Fruit fly (Drosophila melanogaster) whole organism, embryonic: Measurements from ENCODE around the gene janA.

Source experiments
- Bteb2 ChIP-seq: fragments of 200-800 bp; sonication (Bioruptor generic); optimal IDR thresholded peaks from 2 replicates; lab custom pipeline; 2016; ENCODE audit warnings: missing biosample characterization, missing genetic modification characterization
- CG10267 ChIP-seq: fragments of 200-800 bp; sonication (Bioruptor generic); optimal IDR thresholded peaks from 2 replicates; lab custom pipeline; 2018; ENCODE audit warnings: missing biosample characterization, mild to moderate bottlenecking, missing genetic modification characterization, moderate library complexity
- CG10959 ChIP-seq: fragments of 200-800 bp; sonication (Bioruptor generic); IDR thresholded peaks from 2 replicates; pipeline ENCODE4 v1.3.6; 2022; ENCODE audit warnings: missing biosample characterization, missing genetic modification characterization
- CG12659 ChIP-seq: fragments of 200-800 bp; sonication (Bioruptor generic); optimal IDR thresholded peaks from 3 replicates; lab custom pipeline; 2017; ENCODE audit warnings: mild to moderate bottlenecking, missing biosample characterization, missing genetic modification reagents, missing genetic modification characterization
- CG15011 ChIP-seq: fragments of 200-800 bp; sonication (Bioruptor generic); optimal IDR thresholded peaks from 3 replicates; lab custom pipeline; 2018; ENCODE audit warnings: missing biosample characterization, mild to moderate bottlenecking, missing genetic modification characterization
- CG17186 ChIP-seq: fragments of 200-800 bp; sonication (Bioruptor generic); optimal IDR thresholded peaks from 3 replicates; lab custom pipeline; 2017; ENCODE audit warnings: missing biosample characterization, missing genetic modification reagents, missing genetic modification characterization
- CG2678 ChIP-seq: fragments of 200-800 bp; sonication (Bioruptor generic); optimal IDR thresholded peaks from 3 replicates; lab custom pipeline; 2019; ENCODE audit warnings: missing biosample characterization, mild to moderate bottlenecking, missing genetic modification characterization, moderate library complexity
- CG31388 ChIP-seq: fragments of 200-800 bp; sonication (Bioruptor generic); optimal IDR thresholded peaks from 2 replicates; lab custom pipeline; 2016; ENCODE audit warnings: missing biosample characterization, missing genetic modification characterization
- CG33213 ChIP-seq: fragments of 200-800 bp; sonication (Bioruptor generic); optimal IDR thresholded peaks from 3 replicates; lab custom pipeline; 2016; ENCODE audit warnings: missing biosample characterization, missing genetic modification characterization
- CG34224 ChIP-seq: fragments of 200-800 bp; sonication (Bioruptor generic); IDR thresholded peaks from 3 replicates; pipeline ENCODE4 v1.3.6; 2022; ENCODE audit warnings: missing biosample characterization, missing genetic modification characterization; ENCODE audit not compliant: partially characterized antibody
- CG3995 ChIP-seq: fragments of 200-800 bp; sonication (Bioruptor generic); optimal IDR thresholded peaks from 3 replicates; lab custom pipeline; 2016; ENCODE audit warnings: missing biosample characterization, missing genetic modification characterization
- CG9215 ChIP-seq: fragments of 200-800 bp; sonication (Bioruptor generic); IDR thresholded peaks from 2 replicates; pipeline ENCODE4 v1.3.6; 2022; ENCODE audit warnings: missing biosample characterization, missing genetic modification characterization
- CG9817 ChIP-seq: fragments of 200-800 bp; sonication (Bioruptor generic); optimal IDR thresholded peaks from 2 replicates; lab custom pipeline; 2018; ENCODE audit warnings: missing biosample characterization, mild to moderate bottlenecking, missing genetic modification characterization, moderate library complexity
- CkIIα-i1 ChIP-seq: fragments of 200-800 bp; sonication (Bioruptor generic); IDR thresholded peaks from 2 replicates; pipeline ENCODE4 v1.3.6; 2022; ENCODE audit warnings: missing biosample characterization, missing genetic modification characterization
- D19B ChIP-seq: fragments of 200-800 bp; sonication (Bioruptor generic); optimal IDR thresholded peaks from 2 replicates; lab custom pipeline; 2017; ENCODE audit warnings: missing biosample characterization, mild to moderate bottlenecking, missing genetic modification characterization
- Dip2 ChIP-seq: fragments of 200-800 bp; sonication (Bioruptor generic); IDR thresholded peaks from 2 replicates; pipeline ENCODE4 v1.3.6; 2022; ENCODE audit warnings: missing biosample characterization, missing genetic modification characterization
- Dip3 ChIP-seq: fragments of 200-800 bp; sonication (Bioruptor generic); optimal IDR thresholded peaks from 3 replicates; lab custom pipeline; 2016; ENCODE audit warnings: missing biosample characterization, missing genetic modification characterization
- Doc2 ChIP-seq: fragments of 200-800 bp; sonication (Bioruptor generic); IDR thresholded peaks from 2 replicates; pipeline ENCODE4 v1.3.6; 2022; ENCODE audit warnings: missing biosample characterization, missing genetic modification characterization
- Fer1 ChIP-seq: fragments of 200-800 bp; sonication (Bioruptor generic); optimal IDR thresholded peaks from 2 replicates; lab custom pipeline; 2017; ENCODE audit warnings: missing biosample characterization, mild to moderate bottlenecking, missing genetic modification characterization
- H2.0 ChIP-seq: fragments of 200-800 bp; sonication (Bioruptor generic); IDR thresholded peaks from 2 replicates; pipeline ENCODE4 v1.3.6; 2022; ENCODE audit warnings: missing biosample characterization, missing genetic modification characterization
- HmgD ChIP-seq: fragments of 200-800 bp; sonication (Bioruptor generic); optimal IDR thresholded peaks from 3 replicates; lab custom pipeline; 2016; ENCODE audit warnings: missing biosample characterization, missing genetic modification characterization
- Hr51 ChIP-seq, 2 experiments: fragments of 200-800 bp; sonication (Bioruptor generic); optimal IDR thresholded peaks; 2 replicates in 1 of 2; 3 replicates in 1 of 2; lab custom pipeline; 2016 to 2018; ENCODE audit warnings: missing biosample characterization in 2 of 2, missing genetic modification characterization in 2 of 2, mild to moderate bottlenecking in 1 of 2, moderate library complexity in 1 of 2
- Kr ChIP-seq: fragments of 200-800 bp; sonication (Bioruptor generic); optimal IDR thresholded peaks from 2 replicates; lab custom pipeline; 2017; ENCODE audit warnings: missing biosample characterization, mild to moderate bottlenecking, missing genetic modification characterization
- NC2α ChIP-seq: fragments of 200-800 bp; sonication (Bioruptor generic); optimal IDR thresholded peaks from 2 replicates; lab custom pipeline; 2016; ENCODE audit warnings: missing biosample characterization, missing genetic modification characterization
- Nf-YA ChIP-seq: fragments of 200-800 bp; sonication (Bioruptor generic); IDR thresholded peaks from 2 replicates; pipeline ENCODE4 v1.3.6; 2022; ENCODE audit warnings: missing biosample characterization, missing genetic modification characterization
- Scr ChIP-seq: fragments of 200-800 bp; sonication (Bioruptor generic); IDR thresholded peaks from 2 replicates; pipeline ENCODE4 v1.3.6; 2022; ENCODE audit warnings: missing biosample characterization, missing genetic modification characterization; ENCODE audit not compliant: partially characterized antibody
- Sox100B ChIP-seq: fragments of 200-800 bp; sonication (Bioruptor generic); optimal IDR thresholded peaks from 3 replicates; lab custom pipeline; 2018; ENCODE audit warnings: missing biosample characterization, mild to moderate bottlenecking, missing genetic modification characterization
- Sry-β ChIP-seq: fragments of 200-800 bp; sonication (Bioruptor generic); optimal IDR thresholded peaks from 2 replicates; lab custom pipeline; 2018; ENCODE audit warnings: missing biosample characterization, mild to moderate bottlenecking, missing genetic modification characterization, moderate library complexity
- TFAM ChIP-seq: fragments of 200-800 bp; sonication (Bioruptor generic); optimal IDR thresholded peaks from 2 replicates; lab custom pipeline; 2017; ENCODE audit warnings: missing biosample characterization, missing genetic modification characterization, inconsistent platforms
- ac ChIP-seq: fragments of 200-800 bp; sonication (Bioruptor generic); optimal IDR thresholded peaks from 3 replicates; lab custom pipeline; 2017; ENCODE audit warnings: missing biosample characterization, mild to moderate bottlenecking, missing genetic modification characterization
- ap ChIP-seq: fragments of 200-800 bp; sonication (Bioruptor generic); IDR thresholded peaks from 2 replicates; pipeline ENCODE4 v1.3.6; 2022; ENCODE audit warnings: missing biosample characterization, missing genetic modification characterization
- ara ChIP-seq: fragments of 200-800 bp; sonication (Bioruptor generic); IDR thresholded peaks from 2 replicates; pipeline ENCODE4 v1.3.6; 2022; ENCODE audit warnings: missing biosample characterization, missing genetic modification characterization
- chif ChIP-seq, 2 experiments: fragments of 200-800 bp; sonication (Bioruptor generic); optimal IDR thresholded peaks; 3 replicates each; lab custom pipeline; 2016; ENCODE audit warnings: missing biosample characterization in 2 of 2, missing genetic modification characterization in 2 of 2
- eve ChIP-seq, 2 experiments: fragments of >200 bp; optimal IDR thresholded peaks; 2 replicates each; lab custom pipeline; 2017; ENCODE audit warnings: missing biosample characterization in 2 of 2, missing genetic modification characterization in 2 of 2
- fd96Cb ChIP-seq: fragments of 200-800 bp; sonication (Bioruptor generic); optimal IDR thresholded peaks from 2 replicates; lab custom pipeline; 2018; ENCODE audit warnings: missing biosample characterization, mild to moderate bottlenecking, missing genetic modification characterization, moderate library complexity
- onecut ChIP-seq: fragments of 200-800 bp; sonication (Bioruptor generic); IDR thresholded peaks from 2 replicates; pipeline ENCODE4 v1.3.6; 2022; ENCODE audit warnings: missing biosample characterization, missing genetic modification characterization
- otp ChIP-seq: fragments of 200-800 bp; sonication (Bioruptor generic); IDR thresholded peaks from 3 replicates; pipeline ENCODE4, ENCODE4 v1.3.6; 2022; ENCODE audit warnings: missing biosample characterization, missing genetic modification characterization
- pb ChIP-seq: fragments of 200-800 bp; sonication (Bioruptor generic); optimal IDR thresholded peaks from 3 replicates; lab custom pipeline; 2016; ENCODE audit warnings: missing biosample characterization, missing genetic modification characterization
- phol ChIP-seq: fragments of 200-800 bp; sonication (Bioruptor generic); optimal IDR thresholded peaks from 3 replicates; lab custom pipeline; 2018; ENCODE audit warnings: missing biosample characterization, mild to moderate bottlenecking, missing genetic modification characterization, moderate library complexity
- pros ChIP-seq: fragments of 200-800 bp; sonication (Bioruptor generic); optimal IDR thresholded peaks from 3 replicates; lab custom pipeline; 2019; ENCODE audit warnings: missing biosample characterization, mild to moderate bottlenecking, missing genetic modification characterization, moderate library complexity
- pzg ChIP-seq: fragments of 200-800 bp; sonication (Bioruptor generic); optimal IDR thresholded peaks from 3 replicates; lab custom pipeline; 2018; ENCODE audit warnings: missing biosample characterization, mild to moderate bottlenecking, missing genetic modification characterization, moderate library complexity
- rib ChIP-seq: fragments of 200-800 bp; sonication (Bioruptor generic); IDR thresholded peaks from 2 replicates; pipeline ENCODE4 v1.3.6; 2022; ENCODE audit warnings: missing biosample characterization, missing genetic modification characterization
- row ChIP-seq: fragments of 200-800 bp; sonication (Bioruptor generic); IDR thresholded peaks from 3 replicates; pipeline ENCODE4 v1.3.6; 2022; ENCODE audit warnings: missing biosample characterization, missing genetic modification characterization
- run ChIP-seq: fragments of 200-800 bp; sonication (Bioruptor generic); optimal IDR thresholded peaks from 3 replicates; lab custom pipeline; 2018; ENCODE audit warnings: missing biosample characterization, mild to moderate bottlenecking, missing genetic modification characterization
- sna ChIP-seq: fragments of 200-800 bp; sonication (Bioruptor generic); IDR thresholded peaks from 2 replicates; pipeline ENCODE4 v1.3.6; 2022; ENCODE audit warnings: missing biosample characterization, missing genetic modification characterization; ENCODE audit not compliant: partially characterized antibody
- tll ChIP-seq, 2 experiments: fragments of 200-800 bp in 1 of 2; fragments of >200 bp in 1 of 2; sonication (Bioruptor generic) in 1 of 2; optimal IDR thresholded peaks; 2 replicates each; lab custom pipeline; 2017 to 2019; ENCODE audit warnings: missing biosample characterization in 2 of 2, missing genetic modification characterization in 2 of 2, mild to moderate bottlenecking in 1 of 2, moderate library complexity in 1 of 2
- trem ChIP-seq: fragments of 200-800 bp; optimal IDR thresholded peaks from 3 replicates; lab custom pipeline; 2019; ENCODE audit warnings: missing biosample characterization, mild to moderate bottlenecking, missing genetic modification characterization, moderate library complexity
- trh ChIP-seq: fragments of 200-800 bp; sonication (Bioruptor generic); optimal IDR thresholded peaks from 2 replicates; lab custom pipeline; 2016; ENCODE audit warnings: missing biosample characterization, missing genetic modification characterization
- zen2 ChIP-seq: fragments of 200-800 bp; sonication (Bioruptor generic); IDR thresholded peaks from 3 replicates; pipeline ENCODE4 v1.3.6; 2022; ENCODE audit warnings: missing biosample characterization, missing genetic modification characterization; ENCODE audit not compliant: partially characterized antibody

The janA gene

DNA sequence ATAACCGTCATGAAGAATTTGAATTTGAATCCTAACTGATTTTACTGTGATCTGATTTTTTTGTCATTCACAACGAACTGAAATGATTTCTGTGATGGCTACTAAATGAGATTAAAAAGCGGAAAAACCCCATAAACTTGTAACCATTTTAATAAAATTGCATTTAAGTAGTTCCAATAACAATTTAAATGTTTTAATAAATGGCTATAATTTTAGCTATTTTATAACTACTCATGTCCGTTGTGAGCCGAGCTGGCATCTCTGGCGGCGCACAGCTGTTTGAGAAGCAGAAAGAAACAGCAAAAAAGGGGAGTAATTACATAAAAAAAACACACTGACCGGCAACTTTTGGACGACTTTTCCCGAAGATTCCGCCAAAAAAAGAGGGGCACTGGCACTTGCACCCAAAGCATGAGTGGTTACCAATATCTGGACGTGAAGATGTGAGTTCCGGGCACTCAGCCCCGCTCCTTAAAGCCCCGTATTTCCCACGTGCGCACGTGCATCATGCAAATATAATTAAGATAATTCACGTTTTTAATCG, 17.3 kb upstream of the janA start, which contains the start of the genes CG7950 and Rpp14a (continued):
- TF ChIP-seq Dip3 (peak; percentile 84), CG31388 (peak; percentile 53), CG9817 (tag; lab: Kevin White, UChicago) (peak; percentile 86), Nf-YA (no peak), fd96Cb (tag; lab: Kevin White, UChicago) (peak; percentile 51), pzg (peak; percentile 58), ac (GFP tag; lab: Kevin White, UChicago) (no peak), trem (peak; percentile 80), Fer1 (GFP tag; lab: Kevin White, UChicago) (peak; percentile 64), CG33213 (GFP tag; lab: Kevin White, UChicago) (peak; percentile 69), HmgD (GFP tag; lab: Kevin White, UChicago) (peak; percentile 40), sna (GFP tag; lab: Robert Waterston, UW) (peak; percentile 37; the same call in 1 of the 2 replicates), ara (GFP tag; lab: Robert Waterston, UW) (peak; percentile 79), H2.0 (GFP tag; lab: Robert Waterston, UW) (peak; percentile 86), CG10959 (GFP tag; lab: Robert Waterston, UW) (peak; percentile 41; the same call in 1 of the 2 replicates), D19B (GFP tag; lab: Kevin White, UChicago) (peak; percentile 35), run (tag; lab: Kevin White, UChicago) (peak; percentile 37), CG9215 (GFP tag; lab: Robert Waterston, UW) (peak; percentile 55), CG34224 (GFP tag; lab: Robert Waterston, UW) (0 out of 3 replicates have a peak, but pooled peaks have one; percentile 27), eve (GFP tag; optimal IDR thresholded peaks at IDR 0.05; lab: Kevin White, UChicago) (no peak), CG15011 (no peak), Scr (GFP tag; lab: Robert Waterston, UW) (peak; percentile 23; the same call in 1 of the 2 replicates), pros (GFP tag; lab: Kevin White, UChicago) (no peak), ap (GFP tag; lab: Robert Waterston, UW) (peak; percentile 73), Hr51 (GFP tag; optimal IDR thresholded peaks at IDR 0.05; lab: Kevin White, UChicago) (peak; percentile 81 to 84), Kr (no peak), Dip2 (GFP tag; lab: Robert Waterston, UW) (no peak), NC2α (GFP tag; lab: Kevin White, UChicago) (no peak), CG17186 (GFP tag; lab: Kevin White, UChicago) (peak; percentile 60), otp (GFP tag; lab: Robert Waterston, UW) (peak; percentile 77), trh (GFP tag; lab: Kevin White, UChicago) (peak; percentile 64), chif (GFP tag; optimal IDR thresholded peaks at IDR 0.05; lab: Kevin White, UChicago) (peak; percentile 68 to 86), tll (GFP tag; optimal IDR thresholded peaks at IDR 0.05; lab: Kevin White, UChicago) (no peak), Bteb2 (GFP tag; lab: Kevin White, UChicago) (peak; percentile 82), zen2 (no peak; the same call in 2 of the 3 replicates), onecut (GFP tag; lab: Robert Waterston, UW) (peak; percentile 36; the same call in 1 of the 2 replicates), Doc2 (GFP tag; lab: Robert Waterston, UW) (no peak), phol (peak; percentile 83), TFAM (GFP tag; lab: Kevin White, UChicago) (no peak), row (peak; percentile 88), CG12659 (GFP tag; lab: Kevin White, UChicago) (peak; percentile 65), CG3995 (GFP tag; lab: Kevin White, UChicago) (peak; percentile 40), rib (GFP tag; lab: Robert Waterston, UW) (peak; percentile 32; the same call in 1 of the 2 replicates), CG2678 (tag; lab: Kevin White, UChicago) (peak; percentile 75), Sox100B (GFP tag; lab: Kevin White, UChicago) (no peak), CkIIα-i1 (GFP tag; lab: Robert Waterston, UW) (no peak), Sry-β (GFP tag; lab: Kevin White, UChicago) (peak; percentile 98), CG10267 (tag; lab: Kevin White, UChicago) (peak; percentile 72), pb (no peak)
